Fruit fly (Drosophila melanogaster) whole organism, embryonic: Measurements from ENCODE around the gene CG5968.

Source experiments
- Antp ChIP-seq: fragments of 200-800 bp; sonication (Bioruptor generic); optimal IDR thresholded peaks from 3 replicates; lab custom pipeline; 2016; ENCODE audit warnings: missing biosample characterization, missing genetic modification characterization
- B-H1 ChIP-seq: fragments of 200-800 bp; sonication (Bioruptor generic); IDR thresholded peaks from 3 replicates; pipeline ENCODE4 v1.3.6; 2022; ENCODE audit warnings: missing biosample characterization, missing genetic modification characterization
- CG10274 ChIP-seq: fragments of 200-800 bp; sonication (Bioruptor generic); optimal IDR thresholded peaks from 3 replicates; lab custom pipeline; 2017; ENCODE audit warnings: missing biosample characterization, mild to moderate bottlenecking, missing genetic modification characterization
- CG11560 ChIP-seq: fragments of 200-800 bp; sonication (Bioruptor generic); IDR thresholded peaks from 3 replicates; pipeline ENCODE4 v1.3.6; 2022; ENCODE audit warnings: missing biosample characterization, missing genetic modification characterization
- CG12104 ChIP-seq: fragments of 200-800 bp; sonication (Bioruptor generic); optimal IDR thresholded peaks from 3 replicates; lab custom pipeline; 2016; ENCODE audit warnings: missing biosample characterization, missing genetic modification characterization
- CG16813 ChIP-seq: fragments of 200-800 bp; sonication (Bioruptor generic); IDR thresholded peaks from 3 replicates; pipeline ENCODE4 v1.3.6; 2022; ENCODE audit warnings: missing biosample characterization, missing genetic modification characterization; ENCODE audit not compliant: partially characterized antibody
- CG17186 ChIP-seq: fragments of 200-800 bp; sonication (Bioruptor generic); optimal IDR thresholded peaks from 3 replicates; lab custom pipeline; 2017; ENCODE audit warnings: missing biosample characterization, missing genetic modification reagents, missing genetic modification characterization
- CG2116 ChIP-seq: fragments of 200-800 bp; sonication (Bioruptor generic); optimal IDR thresholded peaks from 3 replicates; lab custom pipeline; 2018; ENCODE audit warnings: missing biosample characterization, mild to moderate bottlenecking, missing genetic modification characterization
- CG2129 ChIP-seq: fragments of 200-800 bp; sonication (Bioruptor generic); IDR thresholded peaks from 2 replicates; pipeline ENCODE4 v1.3.6; 2022; ENCODE audit warnings: missing biosample characterization, missing genetic modification characterization; ENCODE audit not compliant: partially characterized antibody
- CG2199 ChIP-seq: fragments of 200-800 bp; sonication (Bioruptor generic); IDR thresholded peaks from 3 replicates; pipeline ENCODE4 v1.3.6; 2022; ENCODE audit warnings: missing biosample characterization, missing genetic modification characterization
- CG2875 ChIP-seq: fragments of 200-800 bp; sonication (Bioruptor generic); optimal IDR thresholded peaks from 2 replicates; lab custom pipeline; 2017; ENCODE audit warnings: missing biosample characterization, mild to moderate bottlenecking, missing genetic modification characterization, missing genetic modification reagents
- CG31388 ChIP-seq: fragments of 200-800 bp; sonication (Bioruptor generic); optimal IDR thresholded peaks from 2 replicates; lab custom pipeline; 2016; ENCODE audit warnings: missing biosample characterization, missing genetic modification characterization
- CG34224 ChIP-seq: fragments of 200-800 bp; sonication (Bioruptor generic); IDR thresholded peaks from 3 replicates; pipeline ENCODE4 v1.3.6; 2022; ENCODE audit warnings: missing biosample characterization, missing genetic modification characterization; ENCODE audit not compliant: partially characterized antibody
- CG3995 ChIP-seq: fragments of 200-800 bp; sonication (Bioruptor generic); optimal IDR thresholded peaks from 3 replicates; lab custom pipeline; 2016; ENCODE audit warnings: missing biosample characterization, missing genetic modification characterization
- CG6683 ChIP-seq: fragments of 200-800 bp; sonication (Bioruptor generic); optimal IDR thresholded peaks from 2 replicates; lab custom pipeline; 2017; ENCODE audit warnings: missing biosample characterization, mild to moderate bottlenecking, missing genetic modification characterization, missing genetic modification reagents
- CG6689 ChIP-seq: fragments of 200-800 bp; sonication (Bioruptor generic); IDR thresholded peaks from 2 replicates; pipeline ENCODE4 v1.3.6; 2022; ENCODE audit warnings: missing biosample characterization, missing genetic modification characterization
- CG9817 ChIP-seq: fragments of 200-800 bp; sonication (Bioruptor generic); optimal IDR thresholded peaks from 2 replicates; lab custom pipeline; 2018; ENCODE audit warnings: missing biosample characterization, mild to moderate bottlenecking, missing genetic modification characterization, moderate library complexity
- Dek ChIP-seq: fragments of 200-800 bp; sonication (Bioruptor generic); optimal IDR thresholded peaks from 3 replicates; lab custom pipeline; 2019; ENCODE audit warnings: missing biosample characterization, mild to moderate bottlenecking, missing genetic modification characterization, moderate library complexity
- Ets97D ChIP-seq: fragments of 200-800 bp; sonication (Bioruptor generic); optimal IDR thresholded peaks from 3 replicates; lab custom pipeline; 2016; ENCODE audit warnings: missing biosample characterization, missing genetic modification characterization
- Gsc ChIP-seq: fragments of 200-800 bp; sonication (Bioruptor generic); IDR thresholded peaks from 2 replicates; pipeline ENCODE4 v1.3.6; 2022; ENCODE audit warnings: missing biosample characterization, missing genetic modification characterization
- HLH54F ChIP-seq: fragments of 200-800 bp; sonication (Bioruptor generic); optimal IDR thresholded peaks from 3 replicates; lab custom pipeline; 2016; ENCODE audit warnings: missing biosample characterization, missing genetic modification characterization
- Hand ChIP-seq: fragments of 200-800 bp; sonication (Bioruptor generic); optimal IDR thresholded peaks from 2 replicates; lab custom pipeline; 2017; ENCODE audit warnings: mild to moderate bottlenecking, missing biosample characterization, missing genetic modification reagents, missing genetic modification characterization
- Hr78 ChIP-seq, 2 experiments: fragments of 200-800 bp in 1 of 2; fragments of >200 bp in 1 of 2; sonication (Bioruptor generic) in 1 of 2; optimal IDR thresholded peaks; 2 replicates each; lab custom pipeline; 2017 to 2019; ENCODE audit warnings: missing biosample characterization in 2 of 2, missing genetic modification characterization in 2 of 2, mild to moderate bottlenecking in 1 of 2, moderate library complexity in 1 of 2
- MBD-R2 ChIP-seq: fragments of 200-800 bp; sonication (Bioruptor generic); IDR thresholded peaks from 2 replicates; pipeline ENCODE4 v1.3.6; 2022; ENCODE audit warnings: missing biosample characterization, missing genetic modification characterization
- NC2β ChIP-seq: fragments of 200-800 bp; sonication (Bioruptor generic); optimal IDR thresholded peaks from 2 replicates; lab custom pipeline; 2016; ENCODE audit warnings: missing biosample characterization, missing genetic modification characterization
- Nf-YB ChIP-seq: fragments of 200-800 bp; sonication (Bioruptor generic); optimal IDR thresholded peaks from 3 replicates; lab custom pipeline; 2019; ENCODE audit warnings: missing biosample characterization, mild to moderate bottlenecking, missing genetic modification characterization, moderate library complexity
- Sry-β ChIP-seq: fragments of 200-800 bp; sonication (Bioruptor generic); optimal IDR thresholded peaks from 2 replicates; lab custom pipeline; 2018; ENCODE audit warnings: missing biosample characterization, mild to moderate bottlenecking, missing genetic modification characterization, moderate library complexity
- Stat92E ChIP-seq, 3 experiments: fragments of >200 bp in 2 of 3; fragments of 200-800 bp in 1 of 3; sonication (Bioruptor generic) in 1 of 3; optimal IDR thresholded peaks; 2 replicates each; lab custom pipeline; 2017 to 2019; ENCODE audit warnings: missing biosample characterization in 3 of 3, missing genetic modification characterization in 3 of 3, mild to moderate bottlenecking in 1 of 3, moderate library complexity in 1 of 3
- ase ChIP-seq: fragments of 200-800 bp; sonication (Bioruptor generic); IDR thresholded peaks from 3 replicates; pipeline ENCODE4 v1.3.6; 2022; ENCODE audit warnings: missing biosample characterization, missing genetic modification characterization
- ash1 ChIP-seq: fragments of 200-800 bp; sonication (Bioruptor generic); optimal IDR thresholded peaks from 2 replicates; lab custom pipeline; 2018; ENCODE audit warnings: missing biosample characterization, mild to moderate bottlenecking, missing genetic modification characterization
- bab2 ChIP-seq: fragments of 200-800 bp; sonication (Bioruptor generic); optimal IDR thresholded peaks from 2 replicates; lab custom pipeline; 2016; ENCODE audit warnings: missing biosample characterization, missing genetic modification characterization
- bbx ChIP-seq: fragments of 200-800 bp; sonication (Bioruptor generic); IDR thresholded peaks from 2 replicates; pipeline ENCODE4 v1.3.6; 2022; ENCODE audit warnings: missing biosample characterization, missing genetic modification characterization; ENCODE audit not compliant: partially characterized antibody
- dimm ChIP-seq: fragments of 200-800 bp; sonication (Bioruptor generic); IDR thresholded peaks from 2 replicates; pipeline ENCODE4 v1.3.6; 2022; ENCODE audit warnings: missing biosample characterization, missing genetic modification characterization
- dmrt99B ChIP-seq: fragments of 200-800 bp; sonication (Bioruptor generic); optimal IDR thresholded peaks from 2 replicates; lab custom pipeline; 2018; ENCODE audit warnings: missing biosample characterization, mild to moderate bottlenecking, missing genetic modification characterization, moderate library complexity
- en ChIP-seq: fragments of 200-800 bp; sonication (Bioruptor generic); optimal IDR thresholded peaks from 2 replicates; lab custom pipeline; 2016; ENCODE audit warnings: missing biosample characterization, missing genetic modification characterization
- exex ChIP-seq: fragments of 200-800 bp; sonication (Bioruptor generic); optimal IDR thresholded peaks from 4 replicates; lab custom pipeline; 2018; ENCODE audit warnings: missing biosample characterization, mild to moderate bottlenecking, missing genetic modification characterization, moderate library complexity
- ftz-f1 ChIP-seq: fragments of 200-800 bp; sonication (Bioruptor generic); optimal IDR thresholded peaks from 2 replicates; lab custom pipeline; 2016; ENCODE audit warnings: missing biosample characterization, missing genetic modification characterization
- fu2 ChIP-seq: fragments of 200-800 bp; sonication (Bioruptor generic); optimal IDR thresholded peaks from 2 replicates; lab custom pipeline; 2016; ENCODE audit warnings: missing biosample characterization, missing genetic modification characterization
- gce ChIP-seq: fragments of 200-800 bp; sonication (Bioruptor generic); IDR thresholded peaks from 3 replicates; pipeline ENCODE4 v1.3.6; 2022; ENCODE audit warnings: missing biosample characterization, missing genetic modification characterization
- nerfin-1 ChIP-seq: fragments of 200-800 bp; sonication (Bioruptor generic); optimal IDR thresholded peaks from 3 replicates; lab custom pipeline; 2019; ENCODE audit warnings: missing biosample characterization, mild to moderate bottlenecking, missing genetic modification characterization, moderate library complexity
- pfk ChIP-seq: fragments of 200-800 bp; sonication (Bioruptor generic); optimal IDR thresholded peaks from 2 replicates; lab custom pipeline; 2018; ENCODE audit warnings: missing biosample characterization, mild to moderate bottlenecking, missing genetic modification characterization, moderate library complexity
- pita ChIP-seq: fragments of 200-800 bp; sonication (Bioruptor generic); optimal IDR thresholded peaks from 2 replicates; lab custom pipeline; 2017; ENCODE audit warnings: missing biosample characterization, mild to moderate bottlenecking, missing genetic modification characterization
- tup ChIP-seq: fragments of 200-800 bp; sonication (Bioruptor generic); optimal IDR thresholded peaks from 2 replicates; lab custom pipeline; 2016; ENCODE audit warnings: missing biosample characterization, mild to moderate bottlenecking, missing genetic modification characterization, moderate library complexity
- tx ChIP-seq: fragments of 200-800 bp; sonication (Bioruptor generic); optimal IDR thresholded peaks from 2 replicates; lab custom pipeline; 2016; ENCODE audit warnings: missing biosample characterization, missing genetic modification characterization
- vnd ChIP-seq: fragments of 200-800 bp; sonication (Bioruptor generic); IDR thresholded peaks from 3 replicates; pipeline ENCODE4 v1.3.6; 2022; ENCODE audit warnings: missing biosample characterization, missing genetic modification characterization; ENCODE audit not compliant: partially characterized antibody
- wek ChIP-seq: fragments of 200-800 bp; sonication (Bioruptor generic); optimal IDR thresholded peaks from 3 replicates; lab custom pipeline; 2018; ENCODE audit warnings: missing biosample characterization, mild to moderate bottlenecking, missing genetic modification characterization, moderate library complexity
- zf30C ChIP-seq: fragments of 200-800 bp; sonication (Bioruptor generic); optimal IDR thresholded peaks from 3 replicates; lab custom pipeline; 2018; ENCODE audit warnings: missing biosample characterization, mild to moderate bottlenecking, missing genetic modification characterization
- zfh2 ChIP-seq: fragments of 200-800 bp; sonication (Bioruptor generic); optimal IDR thresholded peaks from 2 replicates; lab custom pipeline; 2016; ENCODE audit warnings: missing biosample characterization, missing genetic modification characterization

Gene CG5968

DNA sequence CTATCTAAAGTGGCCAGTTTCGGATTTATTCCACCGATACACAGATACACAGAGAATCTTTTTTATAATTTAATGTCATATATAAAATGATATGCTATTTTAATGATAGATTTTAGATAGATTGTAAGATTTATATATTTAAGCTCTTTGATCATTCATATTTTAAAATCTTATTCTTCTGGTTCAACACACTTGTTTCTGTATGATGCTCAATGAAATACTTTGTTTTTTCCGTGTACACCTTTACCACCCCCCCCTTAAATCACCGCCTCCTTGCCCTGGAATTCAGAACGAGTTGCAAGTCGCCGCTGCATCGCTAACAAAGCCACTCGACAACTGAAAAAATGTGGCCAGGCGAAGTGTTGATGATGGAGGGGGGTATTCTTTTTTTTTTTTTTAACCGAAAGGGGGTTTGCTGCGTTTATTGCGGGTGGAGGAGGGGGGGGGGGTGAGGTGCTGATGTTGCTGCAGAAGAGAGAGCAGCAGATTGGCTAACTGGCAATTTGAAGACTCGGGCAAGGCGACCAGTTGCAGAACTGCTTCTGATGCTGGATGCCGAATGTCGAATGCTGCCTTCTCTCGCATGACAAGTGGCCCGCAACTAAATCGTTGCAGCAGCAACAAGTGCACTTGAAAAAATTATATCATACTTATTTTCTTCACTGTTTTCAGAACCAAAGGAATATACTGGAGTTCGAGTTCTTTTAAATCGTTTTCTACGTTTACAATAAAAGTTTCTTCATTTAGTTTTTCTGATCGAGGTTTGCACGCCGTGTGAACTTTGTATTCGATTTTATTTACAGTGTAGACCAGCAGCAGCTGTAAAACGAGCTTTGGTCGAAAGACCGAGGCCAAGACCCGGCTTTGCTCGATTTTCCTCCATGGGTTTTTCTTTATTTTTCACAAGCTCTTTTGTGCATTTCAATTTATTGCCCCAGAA lies 48.3 kb upstream of the CG5968 start (continued):
- TF ChIP-seq MBD-R2 (no peak), tup (GFP tag; lab: Kevin White, UChicago) (peak; percentile 2), Dek (no peak), CG2116 (no peak), ash1 (GFP tag; lab: Kevin White, UChicago) (no peak), B-H1 (GFP tag; lab: Robert Waterston, UW) (no peak), CG2199 (GFP tag; lab: Robert Waterston, UW) (no peak), Hr78 (GFP tag; optimal IDR thresholded peaks at IDR 0.05; lab: Kevin White, UChicago) (no peak), nerfin-1 (tag; lab: Kevin White, UChicago) (peak; percentile 29), zfh2 (GFP tag; lab: Kevin White, UChicago) (no peak), Antp (GFP tag; lab: Kevin White, UChicago) (no peak), exex (tag; lab: Kevin White, UChicago) (no peak), gce (GFP tag; lab: Robert Waterston, UW) (peak; percentile 51; the same call in 1 of the 3 replicates), en (GFP tag; lab: Kevin White, UChicago) (no peak), Hand (GFP tag; lab: Kevin White, UChicago) (no peak), wek (GFP tag; lab: Kevin White, UChicago) (no peak), dmrt99B (tag; lab: Kevin White, UChicago) (peak; percentile 53), CG11560 (tag; lab: Robert Waterston, UW) (no peak), tx (GFP tag; lab: Kevin White, UChicago) (peak; percentile 19), HLH54F (GFP tag; lab: Kevin White, UChicago) (no peak), CG31388 (GFP tag; lab: Kevin White, UChicago) (no peak), ftz-f1 (GFP tag; lab: Kevin White, UChicago) (no peak), NC2β (GFP tag; lab: Kevin White, UChicago) (peak; percentile 66), CG2875 (GFP tag; lab: Kevin White, UChicago) (peak; percentile 62), fu2 (GFP tag; lab: Kevin White, UChicago) (peak; percentile 4), CG12104 (GFP tag; lab: Kevin White, UChicago) (no peak), CG16813 (GFP tag; lab: Robert Waterston, UW) (no peak), vnd (GFP tag; lab: Robert Waterston, UW) (no peak), pfk (GFP tag; lab: Kevin White, UChicago) (no peak), Nf-YB (GFP tag; lab: Kevin White, UChicago) (peak; percentile 23), Sry-β (GFP tag; lab: Kevin White, UChicago) (no peak), Gsc (GFP tag; lab: Robert Waterston, UW) (no peak), bbx (no peak), CG17186 (no peak), CG3995 (GFP tag; lab: Kevin White, UChicago) (no peak), CG6689 (GFP tag; lab: Robert Waterston, UW) (peak; percentile 47), CG34224 (no peak), CG2129 (GFP tag; lab: Robert Waterston, UW) (no peak), pita (GFP tag; lab: Kevin White, UChicago) (no peak), CG10274 (no peak), Ets97D (GFP tag; lab: Kevin White, UChicago) (no peak), ase (GFP tag; lab: Robert Waterston, UW) (no peak), dimm (GFP tag; lab: Robert Waterston, UW) (0 out of 2 replicates have a peak, but pooled peaks have one; percentile 45), CG6683 (GFP tag; lab: Kevin White, UChicago) (no peak), CG9817 (peak; percentile 15), zf30C (GFP tag; lab: Kevin White, UChicago) (peak; percentile 57), bab2 (GFP tag; lab: Kevin White, UChicago) (peak; percentile 34), Stat92E (GFP tag; optimal IDR thresholded peaks at IDR 0.05; lab: Kevin White, UChicago) (peak in 1 of 3 experiments; percentile 6)
